Worm (Caenorhabditis elegans) whole organism, L4/young adult: ENCODE data around the gene ric-4.

Experiments
- W03F9.2 ChIP-seq: fragments of 150-350 bp; optimal IDR thresholded peaks from 2 replicates; lab custom pipeline; 2014; ENCODE audit warnings: missing biosample characterization, missing genetic modification characterization
- him-1 ChIP-seq: sonication (generic microtip); optimal IDR thresholded peaks from 2 replicates; lab custom pipeline; 2016; ENCODE audit warnings: missing genotype, missing genetic modification reagents, missing genetic modification characterization, missing compliant biosample characterization

- no peak for TF ChIP-seq W03F9.2 (tag; lab: Kevin White, UChicago)
- TF ChIP-seq him-1 (tag; lab: Kevin White, UChicago) = no peak
These were observed 5.5 kb upstream of the ric-4 start, which contains the start of gene Y22F5A.11 for ce11 chrV:10275619-10276018.
